Worm (Caenorhabditis elegans) whole organism, young adult: ENCODE measurements around the gene T19D12.6.

Source experiments
- B0019.2 ChIP-seq: fragments of 200-800 bp; sonication (Bioruptor generic); conservative IDR thresholded peaks from 2 replicates; pipeline ENCODE4 v1.3.6; 2022; ENCODE audit warnings: missing genetic modification reagents, missing genetic modification characterization, missing compliant biosample characterization
- C06A6.2 ChIP-seq: fragments of 200-800 bp; sonication (Bioruptor generic); conservative IDR thresholded peaks from 2 replicates; pipeline ENCODE4 v1.3.6; 2022; ENCODE audit warnings: missing genetic modification characterization, missing compliant biosample characterization
- F23B12.7 ChIP-seq: sonication (generic microtip); optimal IDR thresholded peaks from 2 replicates; lab custom pipeline; 2017; ENCODE audit warnings: missing genetic modification characterization, mild to moderate bottlenecking, missing compliant biosample characterization, antibody characterized with exemption, moderate library complexity; ENCODE audit not compliant: insufficient read depth
- K11D2.4 ChIP-seq: fragments of 200-800 bp; sonication (Bioruptor generic); IDR thresholded peaks from 2 replicates; pipeline ENCODE4 v1.3.6; 2022; ENCODE audit warnings: missing genetic modification reagents, missing genetic modification characterization, missing compliant biosample characterization
- K12H6.12 ChIP-seq: fragments of 200-800 bp; sonication (Bioruptor generic); optimal IDR thresholded peaks from 2 replicates; lab custom pipeline; 2018; ENCODE audit warnings: mild to moderate bottlenecking, missing genetic modification characterization, missing compliant biosample characterization
- T26A5.8 ChIP-seq: sonication (generic microtip); optimal IDR thresholded peaks from 2 replicates; lab custom pipeline; 2016; ENCODE audit warnings: missing genetic modification characterization, missing compliant biosample characterization
- Y53G8AR.9 ChIP-seq: fragments of 200-800 bp; sonication (Bioruptor generic); conservative IDR thresholded peaks from 2 replicates; pipeline ENCODE4 v1.3.6; 2022; ENCODE audit warnings: missing genetic modification reagents, missing genetic modification characterization, missing compliant biosample characterization
- Y56A3A.18 ChIP-seq: fragments of 200-800 bp; sonication (Bioruptor generic); IDR thresholded peaks from 2 replicates; pipeline ENCODE4 v1.3.6; 2022; ENCODE audit warnings: missing genetic modification reagents, missing genetic modification characterization, missing compliant biosample characterization
- ZK185.1 ChIP-seq: sonication (generic microtip); optimal IDR thresholded peaks from 2 replicates; lab custom pipeline; 2016; ENCODE audit warnings: mild to moderate bottlenecking, missing genetic modification characterization, missing compliant biosample characterization; ENCODE audit not compliant: poor library complexity, severe bottlenecking
- attf-5 ChIP-seq: fragments of 200-800 bp; sonication (Bioruptor generic); optimal IDR thresholded peaks from 2 replicates; lab custom pipeline; 2018; ENCODE audit warnings: mild to moderate bottlenecking, missing genetic modification characterization, missing compliant biosample characterization
- bed-2 ChIP-seq: fragments of 200-800 bp; sonication (Bioruptor generic); IDR thresholded peaks from 2 replicates; pipeline ENCODE4 v1.3.6; 2022; ENCODE audit warnings: missing genetic modification reagents, missing genetic modification characterization, missing compliant biosample characterization
- ceh-100 ChIP-seq: fragments of 200-800 bp; sonication (Bioruptor generic); IDR thresholded peaks from 2 replicates; pipeline ENCODE4 v1.3.6; 2022; ENCODE audit warnings: missing genetic modification reagents, missing genetic modification characterization, missing compliant biosample characterization
- ceh-58 ChIP-seq: fragments of 200-800 bp; sonication (Bioruptor generic); IDR thresholded peaks from 2 replicates; pipeline ENCODE4 v1.3.6; 2022; ENCODE audit warnings: missing genetic modification characterization, missing compliant biosample characterization
- ceh-79 ChIP-seq: sonication (generic microtip); optimal IDR thresholded peaks from 2 replicates; lab custom pipeline; 2017; ENCODE audit warnings: mild to moderate bottlenecking, missing genetic modification characterization, missing compliant biosample characterization
- dpff-1 ChIP-seq: sonication (generic microtip); optimal IDR thresholded peaks from 2 replicates; lab custom pipeline; 2017; ENCODE audit warnings: mild to moderate bottlenecking, missing genetic modification characterization, missing compliant biosample characterization
- dpl-1 ChIP-seq: fragments of 150-350 bp; optimal IDR thresholded peaks from 2 replicates; lab custom pipeline; 2014; ENCODE audit warnings: missing biosample characterization, missing genetic modification reagents, missing genetic modification characterization
- egrh-3 ChIP-seq: fragments of 200-800 bp; sonication (Bioruptor generic); IDR thresholded peaks from 2 replicates; pipeline ENCODE4 v1.3.6; 2022; ENCODE audit warnings: missing genetic modification reagents, missing genetic modification characterization, missing compliant biosample characterization
- ets-4 ChIP-seq: fragments of 200-800 bp; sonication (Bioruptor generic); optimal IDR thresholded peaks from 2 replicates; lab custom pipeline; 2018; ENCODE audit warnings: mild to moderate bottlenecking, missing genetic modification characterization, missing compliant biosample characterization
- gei-17 ChIP-seq: fragments of 200-800 bp; sonication (Bioruptor generic); optimal IDR thresholded peaks from 2 replicates; lab custom pipeline; 2018; ENCODE audit warnings: mild to moderate bottlenecking, missing genetic modification characterization, missing compliant biosample characterization
- hlh-26 ChIP-seq: fragments of 200-800 bp; sonication (Bioruptor generic); conservative IDR thresholded peaks from 2 replicates; pipeline ENCODE4 v1.3.6; 2022; ENCODE audit warnings: missing genetic modification reagents, missing genetic modification characterization, missing compliant biosample characterization
- lin-40 ChIP-seq: sonication (generic microtip); optimal IDR thresholded peaks from 2 replicates; lab custom pipeline; 2016; ENCODE audit warnings: missing genetic modification characterization, mild to moderate bottlenecking, missing compliant biosample characterization, missing genotype, missing genetic modification reagents
- lin-54 ChIP-seq: fragments of 200-800 bp; sonication (Bioruptor generic); optimal IDR thresholded peaks from 2 replicates; lab custom pipeline; 2018; ENCODE audit warnings: mild to moderate bottlenecking, missing genetic modification characterization, missing compliant biosample characterization
- madf-10 ChIP-seq: sonication (generic microtip); optimal IDR thresholded peaks from 2 replicates; lab custom pipeline; 2016; ENCODE audit warnings: mild to moderate bottlenecking, missing genetic modification characterization, missing compliant biosample characterization
- madf-8 ChIP-seq: fragments of 200-800 bp; sonication (Bioruptor generic); conservative IDR thresholded peaks from 2 replicates; pipeline ENCODE4 v1.3.6; 2022; ENCODE audit warnings: missing genetic modification reagents, missing genetic modification characterization, missing compliant biosample characterization
- nhr-80 ChIP-seq: sonication (generic microtip); optimal IDR thresholded peaks from 2 replicates; lab custom pipeline; 2016; ENCODE audit warnings: missing genetic modification characterization, missing compliant biosample characterization
- rpc-1 ChIP-seq, 2 experiments: fragments of 150-350 bp in 1 of 2; sonication (generic microtip) in 1 of 2; optimal IDR thresholded peaks; 2 replicates each; lab custom pipeline; 2014 to 2018; ENCODE audit warnings: missing biosample characterization in 1 of 2, missing genetic modification characterization in 1 of 2, missing genetic modification reagents in 1 of 2, missing genotype in 1 of 2
- snpc-1.1 ChIP-seq: sonication (generic microtip); optimal IDR thresholded peaks from 2 replicates; lab custom pipeline; 2017; ENCODE audit warnings: missing genetic modification characterization, mild to moderate bottlenecking, missing compliant biosample characterization, antibody characterized with exemption, moderate library complexity, missing genotype, missing genetic modification reagents; ENCODE audit not compliant: insufficient read depth
- snpc-1.3 ChIP-seq: sonication (generic microtip); optimal IDR thresholded peaks from 2 replicates; lab custom pipeline; 2017; ENCODE audit warnings: missing genetic modification characterization, mild to moderate bottlenecking, missing compliant biosample characterization, antibody characterized with exemption, moderate library complexity, missing genotype, missing genetic modification reagents; ENCODE audit not compliant: insufficient read depth
- tbp1 ChIP-seq: fragments of 200-800 bp; sonication (Bioruptor generic); optimal IDR thresholded peaks from 2 replicates; lab custom pipeline; 2018; ENCODE audit warnings: mild to moderate bottlenecking, missing genetic modification characterization, missing compliant biosample characterization
- tbx-9 ChIP-seq: sonication (generic microtip); optimal IDR thresholded peaks from 2 replicates; lab custom pipeline; 2016; ENCODE audit warnings: borderline replicate concordance, missing genetic modification characterization, inconsistent platforms, missing compliant biosample characterization
- unc-62 ChIP-seq: fragments of 150-350 bp; optimal IDR thresholded peaks from 2 replicates; lab custom pipeline; 2014; ENCODE audit warnings: missing biosample characterization, missing genetic modification reagents, missing genetic modification characterization
- zfh-2 ChIP-seq: fragments of 200-800 bp; sonication (Bioruptor generic); conservative IDR thresholded peaks from 2 replicates; pipeline ENCODE4 v1.3.6; 2022; ENCODE audit warnings: missing genetic modification reagents, missing genetic modification characterization, missing compliant biosample characterization
- ztf-18 ChIP-seq: sonication (generic microtip); optimal IDR thresholded peaks from 2 replicates; lab custom pipeline; 2016; ENCODE audit warnings: missing genotype, mild to moderate bottlenecking, missing genetic modification characterization, missing compliant biosample characterization
- ztf-28 ChIP-seq: fragments of 200-800 bp; sonication (Bioruptor generic); IDR thresholded peaks from 2 replicates; pipeline ENCODE4 v1.3.6; 2022; ENCODE audit warnings: missing genetic modification reagents, missing genetic modification characterization, missing compliant biosample characterization

T19D12.6 gene

DNA sequence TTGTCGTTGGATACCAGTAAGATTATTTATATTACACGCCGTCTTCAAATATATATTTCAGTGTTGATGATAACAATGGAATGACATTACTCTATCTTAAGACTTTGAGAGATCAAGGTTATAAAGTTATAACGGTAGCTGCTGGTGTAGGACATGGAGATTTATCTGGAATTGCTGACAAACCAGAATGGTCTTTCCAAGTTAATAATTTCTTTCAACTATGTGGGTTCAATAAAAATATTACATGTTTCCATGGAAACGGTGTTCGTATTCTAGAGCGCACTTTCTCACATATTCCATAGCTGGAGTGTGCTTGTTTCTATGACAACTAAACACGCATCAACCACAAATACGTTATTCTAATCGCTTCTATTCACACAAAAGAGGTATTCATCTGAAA, 36.8 kb upstream of the T19D12.6 start, which contains the start of gene ift-74:
TSS of gene ift-74 (plus strand) at position 301 of the 400 bp plus-strand sequence.
- no peak for TF ChIP-seq madf-8 (GFP tag; lab: Robert Waterston, UW)
- no peak for TF ChIP-seq dpl-1 (GFP tag; lab: Kevin White, UChicago)
- TF ChIP-seq ceh-79 (tag; lab: Kevin White, UChicago): no peak
- no peak for TF ChIP-seq unc-62
- no peak for TF ChIP-seq ceh-100 (GFP tag; lab: Robert Waterston, UW)
- no peak for TF ChIP-seq Y53G8AR.9
- no peak for TF ChIP-seq attf-5 (GFP tag; lab: Kevin White, UChicago)
- TF ChIP-seq tbp1 (GFP tag; lab: Kevin White, UChicago): no peak
- TF ChIP-seq ztf-18 (tag; lab: Kevin White, UChicago): no peak
- no peak for TF ChIP-seq C06A6.2 (GFP tag; lab: Robert Waterston, UW)
- TF ChIP-seq bed-2 (GFP tag; lab: Robert Waterston, UW): no peak
- TF ChIP-seq B0019.2: no peak
- TF ChIP-seq tbx-9 (tag; lab: Kevin White, UChicago): no peak
- TF ChIP-seq K11D2.4 (GFP tag; lab: Robert Waterston, UW): no peak
- TF ChIP-seq ceh-58 (GFP tag; lab: Robert Waterston, UW): no peak
- TF ChIP-seq snpc-1.1 (tag; lab: Kevin White, UChicago): no peak
- TF ChIP-seq ZK185.1 (tag; lab: Kevin White, UChicago): no peak
- no peak for TF ChIP-seq rpc-1 (optimal IDR thresholded peaks at IDR 0.05; lab: Kevin White, UChicago)
- TF ChIP-seq rpc-1 (tag; optimal IDR thresholded peaks at IDR 0.05; lab: Kevin White, UChicago): no peak
- TF ChIP-seq ztf-28: no peak

DNA sequence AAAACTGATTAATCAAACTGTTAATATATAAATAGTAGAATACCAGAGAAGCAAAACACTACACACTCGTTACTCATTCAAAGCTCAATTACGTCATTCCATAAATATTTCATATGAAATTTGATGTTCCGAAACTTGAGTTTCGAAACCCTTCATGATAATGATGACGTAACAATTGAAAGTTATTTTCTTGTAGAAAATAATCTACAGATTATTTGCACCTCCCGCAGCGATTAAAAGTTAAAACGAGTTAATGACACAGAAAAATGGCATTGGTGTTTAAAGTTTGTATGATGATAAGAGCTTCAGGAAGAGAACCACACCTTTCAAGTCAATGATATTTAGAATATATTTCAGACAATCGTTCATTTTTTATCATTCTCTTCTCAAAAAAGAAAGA, 31.0 kb upstream of the T19D12.6 start, which contains the start of gene H43E16.1:
TSS of gene H43E16.1 (plus strand) at position 375 of the 400 bp plus-strand sequence.
- TF ChIP-seq gei-17 (GFP tag; lab: Kevin White, UChicago): no peak
- no peak for TF ChIP-seq dpff-1 (tag; lab: Kevin White, UChicago)
- TF ChIP-seq nhr-80 (tag; lab: Kevin White, UChicago): peak; percentile 64
- no peak for TF ChIP-seq lin-40 (tag; lab: Kevin White, UChicago)
- TF ChIP-seq Y56A3A.18 (GFP tag; lab: Robert Waterston, UW): no peak

DNA sequence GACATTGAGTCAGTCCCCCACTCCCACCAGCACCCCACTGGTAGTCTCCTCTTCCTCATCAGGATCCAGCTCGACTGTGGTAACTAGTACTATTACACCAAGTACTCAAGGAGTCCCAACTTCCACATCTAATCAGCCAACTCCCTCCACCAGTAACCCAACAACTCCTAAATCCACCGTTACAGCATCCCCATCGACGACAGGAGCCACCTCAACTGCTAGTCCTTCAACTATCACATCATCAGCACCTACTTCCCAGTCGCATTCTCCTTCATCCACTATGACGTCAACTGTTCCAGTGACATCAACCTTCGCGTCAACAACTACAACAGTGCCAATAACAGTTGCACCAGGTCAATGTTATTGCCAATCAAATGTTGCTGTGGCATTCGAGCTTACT, 25.6 kb upstream of the T19D12.6 start:
- TF ChIP-seq zfh-2 (GFP tag; lab: Robert Waterston, UW): no peak
- no peak for TF ChIP-seq T26A5.8 (tag; lab: Kevin White, UChicago)
- TF ChIP-seq ceh-100 (GFP tag; lab: Robert Waterston, UW): no peak
- no peak for TF ChIP-seq K12H6.12 (tag; lab: Kevin White, UChicago)
- TF ChIP-seq lin-54: no peak
- TF ChIP-seq hlh-26 (GFP tag; lab: Robert Waterston, UW): no peak
- TF ChIP-seq snpc-1.3 (tag; lab: Kevin White, UChicago): no peak
- TF ChIP-seq F23B12.7 (tag; lab: Kevin White, UChicago): no peak
- no peak for TF ChIP-seq egrh-3 (GFP tag; lab: Robert Waterston, UW)
- TF ChIP-seq ets-4 (GFP tag; lab: Kevin White, UChicago): no peak
- no peak for TF ChIP-seq madf-10 (tag; lab: Kevin White, UChicago)
